Fruit fly (Drosophila melanogaster) whole organism, wandering third instar larva: ENCODE results near the gene Sas-6.

Experiments
- Abd-B ChIP-seq: fragments of >200 bp; optimal IDR thresholded peaks from 2 replicates; lab custom pipeline; 2017; ENCODE audit warnings: missing biosample characterization, missing genetic modification characterization
- CG9705 ChIP-seq: fragments of 200-800 bp; sonication (Bioruptor generic); optimal IDR thresholded peaks from 2 replicates; lab custom pipeline; 2018; ENCODE audit warnings: missing biosample characterization, mild to moderate bottlenecking, missing genetic modification characterization
- Dfd ChIP-seq: fragments of >200 bp; optimal IDR thresholded peaks from 2 replicates; lab custom pipeline; 2017; ENCODE audit warnings: missing biosample characterization, missing genetic modification characterization
- N ChIP-seq: fragments of >200 bp; optimal IDR thresholded peaks from 2 replicates; lab custom pipeline; 2018; ENCODE audit warnings: missing biosample characterization, missing external identifiers, missing genetic modification characterization
- h ChIP-seq: fragments of 200-800 bp; sonication (Bioruptor generic); optimal IDR thresholded peaks from 3 replicates; lab custom pipeline; 2016; ENCODE audit warnings: missing biosample characterization, mild to moderate bottlenecking, missing genetic modification characterization
- lola ChIP-seq: fragments of >200 bp; optimal IDR thresholded peaks from 2 replicates; lab custom pipeline; 2017; ENCODE audit warnings: missing biosample characterization, missing genetic modification characterization
- psq ChIP-seq: fragments of 200-800 bp; sonication (Bioruptor generic); optimal IDR thresholded peaks from 3 replicates; lab custom pipeline; 2017; ENCODE audit warnings: missing biosample characterization, mild to moderate bottlenecking, missing genetic modification characterization, moderate library complexity
- sage ChIP-seq: fragments of 200-800 bp; sonication (Bioruptor generic); optimal IDR thresholded peaks from 2 replicates; lab custom pipeline; 2016; ENCODE audit warnings: missing biosample characterization, mild to moderate bottlenecking, missing genetic modification characterization
- tai ChIP-seq: sonication (Bioruptor generic); optimal IDR thresholded peaks from 2 replicates; lab custom pipeline; 2016; ENCODE audit warnings: missing biosample characterization, missing genetic modification characterization
- woc ChIP-seq: sonication (Bioruptor generic); optimal IDR thresholded peaks from 2 replicates; lab custom pipeline; 2016; ENCODE audit warnings: missing biosample characterization, mild to moderate bottlenecking, missing genetic modification characterization

DNA sequence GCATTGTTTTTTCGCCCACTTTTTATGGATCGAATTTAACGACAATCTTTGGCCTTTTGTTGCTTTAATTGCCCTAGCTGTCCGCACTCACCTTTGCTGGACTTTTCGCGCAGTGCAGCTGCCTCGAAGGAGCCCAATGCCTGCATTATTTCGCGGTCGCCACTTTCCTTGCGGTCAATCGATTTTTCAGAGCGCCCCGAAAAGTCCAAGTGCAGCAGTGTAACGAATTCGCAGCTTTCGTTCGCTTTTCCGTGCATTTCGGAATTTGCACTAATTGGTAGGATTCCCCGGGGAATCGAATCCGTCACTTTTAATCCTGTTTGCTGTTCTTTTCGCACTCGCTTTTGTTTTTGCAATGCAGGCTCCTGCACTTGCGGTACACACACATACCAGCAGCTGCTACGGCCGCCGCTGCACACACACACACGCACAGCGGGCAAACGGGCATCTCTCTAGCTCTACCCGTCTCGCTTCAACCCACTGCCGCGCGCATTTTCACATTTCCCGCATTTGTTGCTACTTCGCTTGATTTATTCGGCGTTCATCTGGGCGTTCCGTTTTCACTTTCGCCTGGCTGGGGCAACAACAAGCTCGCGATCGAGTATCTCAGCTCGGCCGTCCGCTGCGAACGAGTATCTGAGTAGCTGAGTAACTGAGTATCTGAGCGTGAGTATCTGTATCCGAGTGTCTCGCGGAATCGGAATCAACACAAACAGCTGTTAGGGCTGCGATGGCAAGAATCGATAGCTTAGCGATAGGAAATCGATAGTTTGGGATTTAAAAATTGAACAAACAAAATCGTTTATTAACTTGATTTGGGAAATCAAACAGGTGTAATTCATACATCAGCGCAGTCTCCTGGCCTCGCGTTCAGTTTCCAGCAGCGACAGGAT lies 26.6 kb downstream of the Sas-6 start, which contains the start of gene Mgat2:
- TF ChIP-seq sage (GFP tag; lab: Kevin White, UChicago) (no peak), Abd-B (no peak), tai (no peak), lola (no peak), h (GFP tag; lab: Kevin White, UChicago) (no peak), CG9705 (GFP tag; lab: Kevin White, UChicago) (no peak), woc (GFP tag; lab: Kevin White, UChicago) (no peak), N (no peak), psq (GFP tag; lab: Kevin White, UChicago) (peak; percentile 11), Dfd (GFP tag; lab: Kevin White, UChicago) (no peak)
